Worm (Caenorhabditis elegans): Measurements from ENCODE around the gene F13A2.2.

F13A2.2 gene

DNA sequence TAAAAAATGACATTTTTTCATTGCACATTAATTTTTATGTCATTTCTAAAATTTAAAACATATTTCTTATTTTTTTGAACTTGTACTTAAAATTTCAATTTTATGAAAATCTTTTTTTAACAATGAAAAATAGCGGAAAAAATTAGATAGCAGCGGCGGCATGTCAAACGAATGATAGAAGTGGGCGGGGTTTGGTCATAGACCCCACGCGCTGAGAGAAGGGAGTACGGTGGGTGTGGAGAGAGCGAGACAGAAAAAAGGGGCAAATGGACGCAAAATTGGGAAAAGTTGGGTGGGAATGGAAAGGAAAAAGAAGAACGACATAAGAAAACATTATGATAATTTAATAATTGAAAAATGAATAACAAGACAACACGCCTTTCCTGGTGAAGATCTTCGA lies 3.5 kb upstream of the F13A2.2 start:
- TF ChIP-seq lsy-2 (tag; optimal IDR thresholded peaks at IDR 0.05) (peak; percentile 21), M03D4.4 (tag; optimal IDR thresholded peaks at IDR 0.05) (no peak), nhr-237 (tag; optimal IDR thresholded peaks at IDR 0.05) (no peak), hlh-1 (tag; optimal IDR thresholded peaks at IDR 0.05) (no peak)

ce11 chrV:4387402-4387801 lies 3.0 kb upstream of the F13A2.2 start, which contains the start of gene F13A2.9:
F13A2.9 (minus strand) TSS chrV:4387502.
- TF ChIP-seq hlh-1 (tag; optimal IDR thresholded peaks at IDR 0.05) (no peak), nhr-2 (tag; optimal IDR thresholded peaks at IDR 0.05) (no peak), flh-1 (GFP tag; optimal IDR thresholded peaks at IDR 0.05) (no peak), mep-1 (tag; optimal IDR thresholded peaks at IDR 0.05) (no peak), tbx-8 (GFP tag; optimal IDR thresholded peaks at IDR 0.05) (no peak), bed-3 (GFP tag; optimal IDR thresholded peaks at IDR 0.05) (no peak), pha-4 (tag; optimal IDR thresholded peaks at IDR 0.05) (no peak), mab-5 (tag; optimal IDR thresholded peaks at IDR 0.05) (no peak), blmp-1 (tag; optimal IDR thresholded peaks at IDR 0.05) (no peak), drap-1 (GFP tag; optimal IDR thresholded peaks at IDR 0.05) (no peak), sptf-1 (tag; optimal IDR thresholded peaks at IDR 0.05) (no peak), unc-120 (tag; optimal IDR thresholded peaks at IDR 0.05; ENCODE audit: poor library complexity, severe bottlenecking) (no peak), cnd-1 (tag; optimal IDR thresholded peaks at IDR 0.05) (no peak)

- TF ChIP-seq unc-120 (tag; optimal IDR thresholded peaks at IDR 0.05; ENCODE audit: poor library complexity, severe bottlenecking) (no peak), nhr-237 (tag; optimal IDR thresholded peaks at IDR 0.05) (no peak), blmp-1 (tag; optimal IDR thresholded peaks at IDR 0.05) (no peak), mab-5 (tag; optimal IDR thresholded peaks at IDR 0.05) (no peak), ham-2 (GFP tag; optimal IDR thresholded peaks at IDR 0.05) (no peak), ces-1 (GFP tag; optimal IDR thresholded peaks at IDR 0.05) (no peak), elt-3 (tag; optimal IDR thresholded peaks at IDR 0.05) (no peak), lin-32 (GFP tag; optimal IDR thresholded peaks at IDR 0.05) (no peak), ceh-43 (GFP tag; optimal IDR thresholded peaks at IDR 0.05) (no peak), sem-2 (GFP tag; optimal IDR thresholded peaks at IDR 0.05) (no peak), nhr-28 (tag; optimal IDR thresholded peaks at IDR 0.05) (no peak), tbx-8 (GFP tag; optimal IDR thresholded peaks at IDR 0.05) (no peak), lin-13 (tag; optimal IDR thresholded peaks at IDR 0.05) (no peak), ztf-11 (tag; optimal IDR thresholded peaks at IDR 0.05) (no peak), mls-2 (tag; optimal IDR thresholded peaks at IDR 0.05) (no peak), pha-4 (tag; optimal IDR thresholded peaks at IDR 0.05) (no peak)
These were observed 1.8 kb upstream of the F13A2.2 start, which contains the start of gene F13A2.10 for ce11 chrV:4386173-4386572. F13A2.10 (minus strand) TSS chrV:4386273.

DNA sequence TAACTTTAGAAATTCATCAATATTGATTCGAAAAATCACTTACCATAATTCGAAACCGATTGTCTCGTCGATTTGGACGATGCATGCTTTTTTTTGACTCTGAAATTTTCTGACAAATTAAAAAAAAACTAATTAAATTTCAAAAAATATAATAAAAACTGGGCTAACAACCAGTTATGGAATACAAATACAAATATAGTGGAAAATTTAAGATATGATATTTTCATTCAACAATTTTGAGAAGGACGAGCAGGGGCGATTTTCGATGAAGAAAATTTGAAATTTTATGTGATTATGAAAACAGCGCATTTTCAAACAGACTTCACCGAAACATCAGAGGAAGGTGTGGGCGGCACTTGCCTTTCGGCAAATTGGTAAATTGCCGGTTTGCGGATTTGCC lies 2.1 kb downstream of the F13A2.2 start, which contains the start of gene F13A2.1:
F13A2.1 (minus strand) TSS at position 101 of the 400 bp plus-strand sequence.
- no peak for TF ChIP-seq nhr-28 (tag; optimal IDR thresholded peaks at IDR 0.05)
- TF ChIP-seq cnd-1 (tag; optimal IDR thresholded peaks at IDR 0.05) = no peak
- no peak for TF ChIP-seq nhr-237 (tag; optimal IDR thresholded peaks at IDR 0.05)
- TF ChIP-seq ham-2 (GFP tag; optimal IDR thresholded peaks at IDR 0.05) = no peak
- TF ChIP-seq zip-8 (tag; optimal IDR thresholded peaks at IDR 0.05) = no peak
- no peak for TF ChIP-seq ceh-43 (GFP tag; optimal IDR thresholded peaks at IDR 0.05)
- TF ChIP-seq mep-1 (tag; optimal IDR thresholded peaks at IDR 0.05) = no peak
- TF ChIP-seq unc-39 (tag; optimal IDR thresholded peaks at IDR 0.05) = no peak
- TF ChIP-seq elt-1 (tag; optimal IDR thresholded peaks at IDR 0.05; ENCODE audit: borderline replicate concordance, insufficient read depth) = no peak
- no peak for TF ChIP-seq ztf-11 (tag; optimal IDR thresholded peaks at IDR 0.05)
- TF ChIP-seq M03D4.4 (tag; optimal IDR thresholded peaks at IDR 0.05) = no peak
- no peak for TF ChIP-seq sem-2 (GFP tag; optimal IDR thresholded peaks at IDR 0.05)
- TF ChIP-seq unc-120 (tag; optimal IDR thresholded peaks at IDR 0.05; ENCODE audit: poor library complexity, severe bottlenecking) = no peak
- TF ChIP-seq blmp-1 (tag; optimal IDR thresholded peaks at IDR 0.05) = no peak
- TF ChIP-seq drap-1 (GFP tag; optimal IDR thresholded peaks at IDR 0.05) = no peak
- no peak for TF ChIP-seq pha-4 (tag; optimal IDR thresholded peaks at IDR 0.05)
- no peak for TF ChIP-seq lsy-2 (tag; optimal IDR thresholded peaks at IDR 0.05)
- no peak for TF ChIP-seq hlh-1 (tag; optimal IDR thresholded peaks at IDR 0.05)

ce11 chrV:4377622-4378021 lies 6.8 kb downstream of the F13A2.2 start, which contains the start of gene F32D1.8:
F32D1.8 (minus strand) TSS chrV:4377722.
- no peak for TF ChIP-seq lsy-2 (tag; optimal IDR thresholded peaks at IDR 0.05)
- TF ChIP-seq unc-120 (tag; optimal IDR thresholded peaks at IDR 0.05; ENCODE audit: poor library complexity, severe bottlenecking) = no peak
- TF ChIP-seq nhr-2 (tag; optimal IDR thresholded peaks at IDR 0.05) = no peak
- TF ChIP-seq nhr-12 (tag; optimal IDR thresholded peaks at IDR 0.05) = no peak
- TF ChIP-seq lin-32 (GFP tag; optimal IDR thresholded peaks at IDR 0.05) = no peak
- no peak for TF ChIP-seq ceh-39 (tag; optimal IDR thresholded peaks at IDR 0.05)
- no peak for TF ChIP-seq flh-1 (GFP tag; optimal IDR thresholded peaks at IDR 0.05)
- no peak for TF ChIP-seq nhr-28 (tag; optimal IDR thresholded peaks at IDR 0.05)
- TF ChIP-seq tbx-8 (GFP tag; optimal IDR thresholded peaks at IDR 0.05) = no peak
- no peak for TF ChIP-seq bed-3 (GFP tag; optimal IDR thresholded peaks at IDR 0.05)
- TF ChIP-seq zip-8 (tag; optimal IDR thresholded peaks at IDR 0.05) = no peak
- no peak for TF ChIP-seq ceh-83 (GFP tag; optimal IDR thresholded peaks at IDR 0.05)
- no peak for TF ChIP-seq elt-3 (tag; optimal IDR thresholded peaks at IDR 0.05)
- TF ChIP-seq ham-2 (GFP tag; optimal IDR thresholded peaks at IDR 0.05) = no peak
